Worm (Caenorhabditis elegans): ENCODE measurements around the gene F11D5.1.

ce11 chrX:3375320-3375719 is 42.4 kb downstream of the F11D5.1 start:
- no peak for TF ChIP-seq ztf-4 (tag; optimal IDR thresholded peaks at IDR 0.05)
- TF ChIP-seq lin-15B (tag; optimal IDR thresholded peaks at IDR 0.05) = no peak
- TF ChIP-seq fos-1 (tag; optimal IDR thresholded peaks at IDR 0.05) = no peak
- no peak for TF ChIP-seq pha-4 (tag; optimal IDR thresholded peaks at IDR 0.05)
- no peak for TF ChIP-seq pqm-1 (tag; optimal IDR thresholded peaks at IDR 0.05)
- no peak for TF ChIP-seq ama-1 (optimal IDR thresholded peaks at IDR 0.05)
- TF ChIP-seq elt-2 (tag; optimal IDR thresholded peaks at IDR 0.05) = no peak
- TF ChIP-seq nhr-76 (tag; optimal IDR thresholded peaks at IDR 0.05) = no peak
- no peak for TF ChIP-seq nhr-28 (tag; optimal IDR thresholded peaks at IDR 0.05)

All from whole organism, L3 larva.